Fruit fly (Drosophila melanogaster) whole organism, embryonic: ENCODE results near the gene Pink1.
A peak's percentile ranks its signal among the peaks of the same experiment; 100 is the strongest.

Experiments used
- CG10209 ChIP-seq: fragments of 200-800 bp; sonication (Bioruptor generic); optimal IDR thresholded peaks from 3 replicates; lab custom pipeline; 2017; ENCODE audit warnings: missing biosample characterization, mild to moderate bottlenecking, missing genetic modification characterization, missing genetic modification reagents
- CG10321 ChIP-seq: fragments of 200-800 bp; sonication (Bioruptor generic); IDR thresholded peaks from 2 replicates; pipeline ENCODE4 v1.3.6; 2022; ENCODE audit warnings: missing biosample characterization, missing genetic modification characterization
- CG10543 ChIP-seq: fragments of 200-800 bp; sonication (Bioruptor generic); optimal IDR thresholded peaks from 3 replicates; lab custom pipeline; 2017; ENCODE audit warnings: missing biosample characterization, mild to moderate bottlenecking, missing genetic modification characterization, moderate library complexity
- CG12071 ChIP-seq: fragments of 200-800 bp; sonication (Bioruptor generic); optimal IDR thresholded peaks from 3 replicates; lab custom pipeline; 2018; ENCODE audit warnings: missing biosample characterization, mild to moderate bottlenecking, missing genetic modification characterization
- CG17359 ChIP-seq: fragments of 200-800 bp; sonication (Bioruptor generic); optimal IDR thresholded peaks from 3 replicates; lab custom pipeline; 2018; ENCODE audit warnings: missing biosample characterization, mild to moderate bottlenecking, missing genetic modification characterization, moderate library complexity
- CG1792 ChIP-seq: fragments of 200-800 bp; sonication (Bioruptor generic); optimal IDR thresholded peaks from 2 replicates; lab custom pipeline; 2016; ENCODE audit warnings: missing biosample characterization, missing genetic modification characterization
- CG18262 ChIP-seq: fragments of 200-800 bp; optimal IDR thresholded peaks from 3 replicates; lab custom pipeline; 2019; ENCODE audit warnings: missing biosample characterization, mild to moderate bottlenecking, missing genetic modification characterization, moderate library complexity
- CG18619 ChIP-seq: fragments of 200-800 bp; sonication (Bioruptor generic); optimal IDR thresholded peaks from 3 replicates; lab custom pipeline; 2017; ENCODE audit warnings: missing biosample characterization, mild to moderate bottlenecking, missing genetic modification characterization
- CG2129 ChIP-seq: fragments of 200-800 bp; sonication (Bioruptor generic); IDR thresholded peaks from 2 replicates; pipeline ENCODE4 v1.3.6; 2022; ENCODE audit warnings: missing biosample characterization, missing genetic modification characterization; ENCODE audit not compliant: partially characterized antibody
- CG2889 ChIP-seq: fragments of 200-800 bp; sonication (Bioruptor generic); IDR thresholded peaks from 3 replicates; pipeline ENCODE4 v1.3.6; 2022; ENCODE audit warnings: missing biosample characterization, missing genetic modification characterization
- CG3163 ChIP-seq: fragments of 200-800 bp; sonication (Bioruptor generic); optimal IDR thresholded peaks from 3 replicates; lab custom pipeline; 2016; ENCODE audit warnings: missing biosample characterization, missing genetic modification characterization
- CG33557 ChIP-seq: fragments of 200-800 bp; sonication (Bioruptor generic); optimal IDR thresholded peaks from 2 replicates; lab custom pipeline; 2019; ENCODE audit warnings: missing biosample characterization, mild to moderate bottlenecking, missing genetic modification characterization, moderate library complexity
- CG3995 ChIP-seq: fragments of 200-800 bp; sonication (Bioruptor generic); optimal IDR thresholded peaks from 3 replicates; lab custom pipeline; 2016; ENCODE audit warnings: missing biosample characterization, missing genetic modification characterization
- CG43689 ChIP-seq: fragments of 200-800 bp; sonication (Bioruptor generic); IDR thresholded peaks from 2 replicates; pipeline ENCODE4 v1.3.6; 2022; ENCODE audit warnings: missing biosample characterization, missing genetic modification characterization
- CG7928 ChIP-seq: fragments of 200-800 bp; sonication (Bioruptor generic); optimal IDR thresholded peaks from 2 replicates; lab custom pipeline; 2017; ENCODE audit warnings: missing biosample characterization, mild to moderate bottlenecking, missing genetic modification characterization
- CG7987 ChIP-seq: fragments of 200-800 bp; sonication (Bioruptor generic); optimal IDR thresholded peaks from 2 replicates; lab custom pipeline; 2018; ENCODE audit warnings: missing biosample characterization, mild to moderate bottlenecking, missing genetic modification characterization, moderate library complexity
- CG8089 ChIP-seq: fragments of 200-800 bp; sonication (Bioruptor generic); optimal IDR thresholded peaks from 3 replicates; lab custom pipeline; 2016; ENCODE audit warnings: missing biosample characterization, missing genetic modification characterization
- CG9797 ChIP-seq: fragments of 200-800 bp; sonication (Bioruptor generic); optimal IDR thresholded peaks from 3 replicates; lab custom pipeline; 2018; ENCODE audit warnings: missing biosample characterization, mild to moderate bottlenecking, missing genetic modification characterization
- CTCF ChIP-seq: fragments of 200-800 bp; sonication (Bioruptor generic); optimal IDR thresholded peaks from 2 replicates; lab custom pipeline; 2017; ENCODE audit warnings: missing biosample characterization, mild to moderate bottlenecking, missing genetic modification characterization, moderate library complexity
- Chrac-16 ChIP-seq: fragments of 200-800 bp; sonication (Bioruptor generic); optimal IDR thresholded peaks from 3 replicates; lab custom pipeline; 2016; ENCODE audit warnings: missing biosample characterization, missing genetic modification characterization
- E2f2 ChIP-seq: fragments of 200-800 bp; sonication (Bioruptor generic); IDR thresholded peaks from 2 replicates; pipeline ENCODE4 v1.3.6; 2022; ENCODE audit warnings: missing biosample characterization, missing genetic modification characterization
- Lim3 ChIP-seq: fragments of 200-800 bp; sonication (Bioruptor generic); IDR thresholded peaks from 2 replicates; pipeline ENCODE4 v1.3.6; 2022; ENCODE audit warnings: missing biosample characterization, missing genetic modification characterization
- Meics ChIP-seq: fragments of 200-800 bp; sonication (Bioruptor generic); optimal IDR thresholded peaks from 2 replicates; lab custom pipeline; 2017; ENCODE audit warnings: missing biosample characterization, mild to moderate bottlenecking, missing genetic modification characterization
- Oaz ChIP-seq: fragments of 200-800 bp; sonication (Bioruptor generic); IDR thresholded peaks from 2 replicates; pipeline ENCODE4 v1.3.6; 2022; ENCODE audit warnings: missing biosample characterization, missing genetic modification characterization
- Rx ChIP-seq: fragments of 200-800 bp; sonication (Bioruptor generic); IDR thresholded peaks from 2 replicates; pipeline ENCODE4 v1.3.6; 2022; ENCODE audit warnings: missing biosample characterization, missing genetic modification characterization
- Sry-β ChIP-seq: fragments of 200-800 bp; sonication (Bioruptor generic); optimal IDR thresholded peaks from 2 replicates; lab custom pipeline; 2018; ENCODE audit warnings: missing biosample characterization, mild to moderate bottlenecking, missing genetic modification characterization, moderate library complexity
- Xrp1 ChIP-seq: fragments of 200-800 bp; sonication (Bioruptor generic); IDR thresholded peaks from 2 replicates; pipeline ENCODE4 v1.3.6; 2022; ENCODE audit warnings: missing biosample characterization, missing genetic modification characterization
- ash1 ChIP-seq: fragments of 200-800 bp; sonication (Bioruptor generic); optimal IDR thresholded peaks from 2 replicates; lab custom pipeline; 2018; ENCODE audit warnings: missing biosample characterization, mild to moderate bottlenecking, missing genetic modification characterization
- ato ChIP-seq: fragments of 200-800 bp; sonication (Bioruptor generic); IDR thresholded peaks from 2 replicates; pipeline ENCODE4 v1.3.6; 2022; ENCODE audit warnings: missing biosample characterization, missing genetic modification characterization; ENCODE audit not compliant: partially characterized antibody
- az2 ChIP-seq: fragments of 200-800 bp; sonication (Bioruptor generic); optimal IDR thresholded peaks from 3 replicates; lab custom pipeline; 2016; ENCODE audit warnings: missing biosample characterization, missing genetic modification characterization
- cas ChIP-seq: fragments of 200-800 bp; sonication (Bioruptor generic); IDR thresholded peaks from 2 replicates; pipeline ENCODE4 v1.3.6; 2022; ENCODE audit warnings: missing biosample characterization, missing genetic modification characterization
- chinmo ChIP-seq: fragments of 200-800 bp; sonication (Bioruptor generic); IDR thresholded peaks from 4 replicates; pipeline ENCODE4 v1.3.6; 2022; ENCODE audit warnings: missing biosample characterization, missing genetic modification characterization; ENCODE audit not compliant: partially characterized antibody
- ci ChIP-seq: fragments of 200-800 bp; sonication (Bioruptor generic); IDR thresholded peaks from 3 replicates; pipeline ENCODE4 v1.3.6; 2022; ENCODE audit warnings: missing biosample characterization, missing genetic modification characterization
- crol ChIP-seq: fragments of 200-800 bp; sonication (Bioruptor generic); IDR thresholded peaks from 2 replicates; pipeline ENCODE4 v1.3.6; 2022; ENCODE audit warnings: missing biosample characterization, missing genetic modification characterization
- exex ChIP-seq: fragments of 200-800 bp; sonication (Bioruptor generic); optimal IDR thresholded peaks from 4 replicates; lab custom pipeline; 2018; ENCODE audit warnings: missing biosample characterization, mild to moderate bottlenecking, missing genetic modification characterization, moderate library complexity
- grau ChIP-seq: fragments of 200-800 bp; optimal IDR thresholded peaks from 3 replicates; lab custom pipeline; 2019; ENCODE audit warnings: missing biosample characterization, mild to moderate bottlenecking, missing genetic modification characterization, moderate library complexity
- gro ChIP-seq: fragments of 200-800 bp; sonication (Bioruptor generic); optimal IDR thresholded peaks from 2 replicates; lab custom pipeline; 2016; ENCODE audit warnings: missing biosample characterization, missing genetic modification characterization
- gsb-n ChIP-seq: fragments of 200-800 bp; sonication (Bioruptor generic); optimal IDR thresholded peaks from 3 replicates; lab custom pipeline; 2018; ENCODE audit warnings: missing biosample characterization, mild to moderate bottlenecking, missing genetic modification characterization
- inv ChIP-seq: fragments of 200-800 bp; sonication (Bioruptor generic); IDR thresholded peaks from 2 replicates; pipeline ENCODE4 v1.3.6; 2022; ENCODE audit warnings: missing biosample characterization, missing genetic modification characterization; ENCODE audit not compliant: partially characterized antibody
- kah ChIP-seq: fragments of 200-800 bp; sonication (Bioruptor generic); optimal IDR thresholded peaks from 2 replicates; lab custom pipeline; 2018; ENCODE audit warnings: missing biosample characterization, mild to moderate bottlenecking, missing genetic modification characterization
- kay ChIP-seq: fragments of 200-800 bp; sonication (Bioruptor generic); optimal IDR thresholded peaks from 2 replicates; lab custom pipeline; 2016; ENCODE audit warnings: missing biosample characterization, missing genetic modification characterization
- lab ChIP-seq: fragments of 200-800 bp; sonication (Bioruptor generic); optimal IDR thresholded peaks from 3 replicates; lab custom pipeline; 2017; ENCODE audit warnings: missing biosample characterization, missing genetic modification characterization, mild to moderate bottlenecking, moderate library complexity, missing genetic modification reagents
- mld ChIP-seq: fragments of 200-800 bp; sonication (Bioruptor generic); IDR thresholded peaks from 3 replicates; pipeline ENCODE4 v1.3.6; 2022; ENCODE audit warnings: missing biosample characterization, missing genetic modification characterization; ENCODE audit not compliant: partially characterized antibody
- nmo ChIP-seq: fragments of 200-800 bp; sonication (Bioruptor generic); optimal IDR thresholded peaks from 2 replicates; lab custom pipeline; 2018; ENCODE audit warnings: missing biosample characterization, mild to moderate bottlenecking, missing genetic modification characterization, moderate library complexity
- sd ChIP-seq: fragments of 200-800 bp; sonication (Bioruptor generic); optimal IDR thresholded peaks from 3 replicates; lab custom pipeline; 2018; ENCODE audit warnings: missing biosample characterization, mild to moderate bottlenecking, missing genetic modification characterization, moderate library complexity
- sob ChIP-seq: fragments of 200-800 bp; sonication (Bioruptor generic); IDR thresholded peaks from 2 replicates; pipeline ENCODE4 v1.3.6; 2022; ENCODE audit warnings: missing biosample characterization, missing genetic modification characterization
- sr ChIP-seq: fragments of 200-800 bp; sonication (Bioruptor generic); IDR thresholded peaks from 3 replicates; pipeline ENCODE4 v1.3.6; 2022; ENCODE audit warnings: missing biosample characterization, missing genetic modification characterization
- stwl ChIP-seq: fragments of 200-800 bp; sonication (Bioruptor generic); optimal IDR thresholded peaks from 3 replicates; lab custom pipeline; 2018; ENCODE audit warnings: missing biosample characterization, mild to moderate bottlenecking, missing genetic modification characterization, moderate library complexity
- tin ChIP-seq: fragments of 200-800 bp; sonication (Bioruptor generic); optimal IDR thresholded peaks from 3 replicates; lab custom pipeline; 2016; ENCODE audit warnings: missing biosample characterization, missing genetic modification characterization
- tio ChIP-seq: fragments of 200-800 bp; sonication (Bioruptor generic); optimal IDR thresholded peaks from 2 replicates; lab custom pipeline; 2017; ENCODE audit warnings: missing biosample characterization, missing genetic modification characterization, inconsistent platforms
- tna ChIP-seq: fragments of 200-800 bp; sonication (Bioruptor generic); IDR thresholded peaks from 2 replicates; pipeline ENCODE4 v1.3.6; 2022; ENCODE audit warnings: missing biosample characterization, missing genetic modification characterization; ENCODE audit not compliant: partially characterized antibody
- wor ChIP-seq: fragments of 200-800 bp; sonication (Bioruptor generic); IDR thresholded peaks from 2 replicates; pipeline ENCODE4 v1.3.6; 2022; ENCODE audit warnings: missing biosample characterization, missing genetic modification characterization

Gene Pink1

DNA sequence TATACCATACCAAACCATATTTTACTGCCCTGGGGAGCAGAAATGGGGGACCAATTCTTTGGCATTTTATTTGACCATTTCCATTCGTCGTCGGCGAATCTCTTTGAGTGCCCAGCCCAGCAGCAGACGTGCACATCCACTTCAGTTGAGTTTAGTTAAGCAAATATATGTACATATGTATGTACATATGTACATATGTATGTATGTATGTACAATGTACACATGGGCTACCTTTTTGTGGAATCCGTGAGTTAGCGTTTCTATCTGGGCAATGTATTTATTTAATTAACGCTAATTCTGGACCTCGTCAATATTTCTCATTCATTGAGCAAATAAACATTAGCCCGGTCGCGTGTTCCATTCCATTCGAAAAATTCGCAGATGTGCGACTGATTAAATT, 36.4 kb downstream of the Pink1 start:
- TF ChIP-seq stwl (tag; lab: Kevin White, UChicago) (no peak), Sry-β (GFP tag; lab: Kevin White, UChicago) (no peak), tna (GFP tag; lab: Robert Waterston, UW) (no peak), Chrac-16 (GFP tag; lab: Kevin White, UChicago) (no peak), CG10321 (GFP tag; lab: Robert Waterston, UW) (no peak), CG1792 (no peak), CG43689 (GFP tag; lab: Robert Waterston, UW) (no peak), CG2889 (GFP tag; lab: Robert Waterston, UW) (no peak), Rx (GFP tag; lab: Robert Waterston, UW) (no peak), crol (GFP tag; lab: Robert Waterston, UW) (no peak), Oaz (GFP tag; lab: Robert Waterston, UW) (no peak), ato (GFP tag; lab: Robert Waterston, UW) (no peak), CG2129 (GFP tag; lab: Robert Waterston, UW) (no peak), sd (tag; lab: Kevin White, UChicago) (no peak), Lim3 (GFP tag; lab: Robert Waterston, UW) (no peak), nmo (GFP tag; lab: Kevin White, UChicago) (no peak), exex (tag; lab: Kevin White, UChicago) (no peak), CG12071 (GFP tag; lab: Kevin White, UChicago) (peak; percentile 29), CG10209 (GFP tag; lab: Kevin White, UChicago) (peak; percentile 35), ash1 (GFP tag; lab: Kevin White, UChicago) (no peak), sob (GFP tag; lab: Robert Waterston, UW) (peak; percentile 28; the same call in 1 of the 2 replicates), ci (GFP tag; lab: Robert Waterston, UW) (0 out of 3 replicates have a peak, but pooled peaks have one; percentile 16), kah (no peak), E2f2 (GFP tag; lab: Robert Waterston, UW) (0 out of 2 replicates have a peak, but pooled peaks have one; percentile 18), wor (GFP tag; lab: Robert Waterston, UW) (no peak), CG33557 (GFP tag; lab: Kevin White, UChicago) (no peak), inv (GFP tag; lab: Robert Waterston, UW) (no peak), Xrp1 (GFP tag; lab: Robert Waterston, UW) (0 out of 2 replicates have a peak, but pooled peaks have one; percentile 22), tio (GFP tag; lab: Kevin White, UChicago) (no peak), chinmo (GFP tag; lab: Robert Waterston, UW) (no peak), Meics (GFP tag; lab: Kevin White, UChicago) (peak; percentile 26), gro (no peak), kay (GFP tag; lab: Kevin White, UChicago) (no peak), CG3995 (GFP tag; lab: Kevin White, UChicago) (no peak), gsb-n (tag; lab: Kevin White, UChicago) (no peak), cas (no peak), CG3163 (GFP tag; lab: Kevin White, UChicago) (no peak), CTCF (GFP tag; lab: Kevin White, UChicago) (no peak), CG18619 (GFP tag; lab: Kevin White, UChicago) (no peak), CG10543 (peak; percentile 45), CG18262 (tag; lab: Kevin White, UChicago) (no peak), sr (GFP tag; lab: Robert Waterston, UW) (no peak), CG7987 (GFP tag; lab: Kevin White, UChicago) (peak; percentile 10), CG7928 (GFP tag; lab: Kevin White, UChicago) (no peak), tin (GFP tag; lab: Kevin White, UChicago) (no peak), mld (GFP tag; lab: Robert Waterston, UW) (no peak), CG8089 (GFP tag; lab: Kevin White, UChicago) (no peak), lab (GFP tag; lab: Kevin White, UChicago) (peak; percentile 46), CG9797 (GFP tag; lab: Kevin White, UChicago) (no peak), grau (tag; lab: Kevin White, UChicago) (no peak), az2 (GFP tag; lab: Kevin White, UChicago) (no peak), CG17359 (tag; lab: Kevin White, UChicago) (peak; percentile 38)
